Fruit fly (Drosophila melanogaster) ovary, adult (tissue): ENCODE data around the gene Smr.

Experiments
- CG17801 ChIP-seq: fragments of 200-800 bp; optimal IDR thresholded peaks from 2 replicates; lab custom pipeline; 2019; ENCODE audit warnings: missing biosample characterization, mild to moderate bottlenecking, missing genetic modification characterization, moderate library complexity; ENCODE audit not compliant: partially characterized antibody

Gene Smr

dm6 chrX:12741914-12742650 lies at the start of gene Smr:
Smr (minus strand) TSS chrX:12742618.
- TF ChIP-seq CG17801, result peak; percentile 55

- no peak for TF ChIP-seq CG17801
Observed at dm6 chrX:12784690-12785441, 42.4 kb upstream of the Smr start, which contains the start of gene CG32647. CG32647 (minus strand) TSS chrX:12784958.

- TF ChIP-seq CG17801, result no peak
Observed at dm6 chrX:12777763-12778408, 35.5 kb upstream of the Smr start.

DNA sequence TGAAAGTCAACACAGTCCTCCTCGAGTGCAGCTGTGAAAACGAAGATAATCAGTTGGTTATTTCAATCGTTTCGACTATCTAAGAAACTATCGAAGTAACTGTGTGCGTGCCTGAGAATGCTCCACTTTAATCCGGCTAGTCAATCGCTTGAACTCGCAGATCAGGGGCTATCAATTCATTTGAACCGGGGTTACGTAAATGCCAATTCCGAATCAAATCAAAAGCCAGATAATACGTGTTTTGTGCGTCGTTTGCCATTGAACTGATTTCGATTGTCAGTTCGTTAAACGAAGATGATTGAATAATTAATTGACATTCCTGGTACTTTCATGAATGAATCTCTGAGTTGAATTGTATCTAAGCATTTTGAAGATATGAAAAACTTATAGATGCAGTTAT lies 34.8 kb upstream of the Smr start:
- TF ChIP-seq CG17801, result no peak

DNA sequence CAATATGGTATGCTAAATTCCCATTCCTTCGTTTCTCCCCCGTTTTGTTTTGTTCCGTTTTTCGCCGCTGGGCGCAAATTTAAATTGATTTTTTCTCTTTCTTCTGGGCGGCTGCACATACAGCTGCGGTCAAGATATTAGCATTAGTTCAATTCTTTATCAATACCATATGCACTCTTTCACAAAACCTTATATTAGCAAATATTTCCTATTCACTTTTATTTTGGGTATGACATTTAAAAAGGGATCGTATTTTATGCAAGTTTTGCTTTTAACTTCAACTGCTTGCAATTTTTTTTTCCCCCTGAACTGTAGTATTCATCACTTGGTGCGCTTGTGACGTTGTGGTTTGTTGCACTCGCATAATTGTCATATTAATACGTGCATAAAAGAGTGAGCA lies 23.9 kb upstream of the Smr start:
- TF ChIP-seq CG17801, result no peak

DNA sequence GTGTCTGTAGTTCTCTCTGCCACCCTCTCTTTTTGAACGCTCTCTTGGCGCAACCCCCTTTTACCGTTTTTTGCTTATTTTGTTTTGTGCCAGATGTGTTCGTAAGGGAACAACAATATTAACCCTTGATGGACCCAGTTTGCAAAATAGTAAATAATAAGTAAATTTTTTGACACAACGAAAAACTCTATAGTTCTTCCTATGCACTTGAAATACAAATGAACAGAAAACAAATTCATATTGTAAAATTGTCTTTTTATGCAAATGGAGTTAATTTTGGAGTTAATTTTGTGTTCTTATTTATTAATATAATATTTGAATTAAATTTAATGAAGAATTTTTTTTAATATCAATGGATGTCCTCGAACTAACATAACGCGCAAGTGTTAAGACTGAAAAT lies 23.3 kb upstream of the Smr start:
- TF ChIP-seq CG17801, result peak; percentile 50

dm6 chrX:12765076-12765475 lies 22.7 kb upstream of the Smr start, which contains the start of gene Agpat1:
Agpat1 (plus strand) TSS chrX:12765266.
- TF ChIP-seq CG17801, result no peak

DNA sequence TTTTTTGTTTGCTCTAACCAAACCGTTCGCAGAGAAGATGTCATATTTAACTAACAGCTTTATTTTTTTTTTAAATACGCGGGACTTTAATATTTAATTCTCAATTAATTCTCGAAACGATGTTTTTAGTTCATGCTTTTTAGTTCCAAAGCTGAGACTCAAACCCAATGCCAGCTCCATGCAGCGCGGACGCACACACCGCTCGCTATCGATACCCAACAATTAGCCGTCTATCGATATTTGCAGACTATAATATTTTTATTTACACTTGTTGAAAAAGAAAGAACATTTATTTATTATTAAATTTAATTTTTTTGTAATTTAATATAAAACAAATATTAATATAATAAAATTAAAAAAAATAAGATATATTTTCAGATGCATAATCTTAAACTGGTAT lies 22.2 kb upstream of the Smr start:
- TF ChIP-seq CG17801, result no peak

DNA sequence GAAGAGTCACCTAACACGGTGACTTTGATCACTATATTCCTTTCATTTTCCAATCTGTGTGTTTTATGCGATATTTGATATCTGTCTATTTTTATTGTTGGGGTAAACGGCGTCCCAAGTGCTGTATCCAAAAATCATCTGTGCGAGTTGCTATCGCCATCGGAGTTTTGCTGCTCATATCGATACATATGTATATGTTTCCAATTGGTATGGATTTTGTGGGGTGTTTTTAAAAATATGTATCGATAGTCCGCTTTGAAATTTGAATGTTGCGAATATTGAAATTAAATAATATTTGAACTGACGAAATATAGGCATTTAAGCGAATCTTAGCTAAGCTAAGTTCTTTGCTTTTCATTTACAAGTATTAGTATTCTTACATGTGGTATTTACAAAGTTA lies 21.0 kb upstream of the Smr start, which contains the start of gene pira:
Gene pira (minus strand): TSS at position 145 of the 400 bp plus-strand sequence.
- no peak for TF ChIP-seq CG17801

DNA sequence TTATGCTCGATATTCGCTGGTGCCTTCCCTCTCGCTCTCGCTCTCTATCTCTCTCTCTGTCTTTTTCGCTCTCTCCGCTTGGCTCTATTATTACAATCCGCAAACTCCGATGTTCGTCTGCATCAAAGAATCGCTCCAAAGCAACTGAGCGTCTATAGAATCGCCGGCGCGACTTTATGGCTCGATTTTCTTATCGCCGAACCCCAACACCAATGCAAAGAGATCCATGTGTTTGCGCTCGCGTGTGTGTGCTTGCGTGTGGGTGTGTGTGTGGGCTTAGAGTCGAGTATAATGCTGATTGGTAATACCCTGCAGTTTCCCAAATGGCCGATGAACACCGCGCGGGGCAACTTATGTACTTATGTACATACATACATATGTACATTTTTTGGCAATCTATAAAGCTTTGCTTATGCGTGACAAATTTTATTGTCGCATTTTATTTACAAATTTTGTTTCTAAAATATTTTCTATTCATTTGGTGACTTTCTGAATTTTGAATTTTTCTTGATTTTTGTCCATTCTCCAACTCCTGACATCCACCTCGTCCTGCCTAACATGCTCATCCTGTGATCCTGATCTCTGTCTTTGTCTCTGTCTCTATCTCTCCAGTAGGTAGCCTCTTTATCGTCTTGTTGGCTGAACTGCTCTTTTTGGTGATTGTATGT lies 18.2 kb upstream of the Smr start, which contains the start of gene Paics:
Gene Paics (minus strand): TSS at position 152 of the 668 bp plus-strand sequence.
- no peak for TF ChIP-seq CG17801

DNA sequence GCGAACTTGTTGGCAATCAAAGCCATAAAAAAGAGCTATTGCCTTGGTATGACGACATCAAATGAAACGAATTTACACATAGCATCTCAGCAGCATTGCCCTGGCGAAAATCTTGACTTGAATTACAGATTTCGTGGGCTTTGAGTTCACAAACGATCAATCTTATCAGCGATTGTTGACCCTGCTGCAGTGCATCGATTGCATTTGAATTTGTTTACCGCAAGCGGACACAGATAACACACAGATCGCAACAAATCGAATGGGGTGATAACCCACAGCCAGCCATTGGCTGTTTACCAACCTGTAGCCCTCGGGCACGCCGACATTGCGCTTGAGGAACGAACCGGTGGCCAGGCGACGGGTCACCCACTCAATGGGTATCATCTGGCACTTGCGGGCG lies 16.7 kb upstream of the Smr start:
- no peak for TF ChIP-seq CG17801

DNA sequence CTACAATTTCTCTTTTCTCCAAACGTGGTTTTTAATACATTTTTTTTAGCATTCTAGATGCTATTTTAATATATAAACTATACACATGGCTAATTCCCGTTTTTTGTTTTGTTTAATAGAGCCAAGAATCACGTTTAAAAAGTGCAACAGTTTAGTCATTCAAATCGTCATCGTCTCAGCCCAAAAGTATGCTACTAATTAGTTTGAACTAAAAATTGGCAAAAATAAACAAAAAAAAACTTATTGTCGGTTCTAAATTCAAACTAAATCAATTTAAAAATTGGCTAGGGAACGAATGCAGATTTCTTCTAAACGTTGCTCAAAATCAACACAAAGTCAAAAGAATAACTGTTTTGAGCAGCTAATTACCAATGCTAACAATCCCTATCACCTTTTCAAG lies 14.7 kb upstream of the Smr start:
- TF ChIP-seq CG17801, result peak; percentile 90

DNA sequence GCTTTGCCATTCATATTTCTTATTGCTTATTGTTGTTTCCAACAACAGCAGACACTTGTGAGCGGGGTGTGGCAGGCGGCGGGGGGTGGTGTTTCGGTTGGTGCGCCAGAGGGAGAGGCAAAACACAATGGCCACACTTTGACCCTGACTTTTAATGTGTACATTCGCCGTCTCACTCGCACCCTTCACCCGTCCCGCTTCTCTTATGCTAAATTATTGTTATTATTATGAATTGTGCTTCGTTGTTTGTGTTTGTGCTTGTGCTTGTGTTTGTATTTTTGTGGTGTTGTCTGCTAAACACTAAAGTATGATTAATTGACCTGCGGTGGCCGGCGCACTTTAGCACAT lies 13.9 kb upstream of the Smr start:
- no peak for TF ChIP-seq CG17801

DNA sequence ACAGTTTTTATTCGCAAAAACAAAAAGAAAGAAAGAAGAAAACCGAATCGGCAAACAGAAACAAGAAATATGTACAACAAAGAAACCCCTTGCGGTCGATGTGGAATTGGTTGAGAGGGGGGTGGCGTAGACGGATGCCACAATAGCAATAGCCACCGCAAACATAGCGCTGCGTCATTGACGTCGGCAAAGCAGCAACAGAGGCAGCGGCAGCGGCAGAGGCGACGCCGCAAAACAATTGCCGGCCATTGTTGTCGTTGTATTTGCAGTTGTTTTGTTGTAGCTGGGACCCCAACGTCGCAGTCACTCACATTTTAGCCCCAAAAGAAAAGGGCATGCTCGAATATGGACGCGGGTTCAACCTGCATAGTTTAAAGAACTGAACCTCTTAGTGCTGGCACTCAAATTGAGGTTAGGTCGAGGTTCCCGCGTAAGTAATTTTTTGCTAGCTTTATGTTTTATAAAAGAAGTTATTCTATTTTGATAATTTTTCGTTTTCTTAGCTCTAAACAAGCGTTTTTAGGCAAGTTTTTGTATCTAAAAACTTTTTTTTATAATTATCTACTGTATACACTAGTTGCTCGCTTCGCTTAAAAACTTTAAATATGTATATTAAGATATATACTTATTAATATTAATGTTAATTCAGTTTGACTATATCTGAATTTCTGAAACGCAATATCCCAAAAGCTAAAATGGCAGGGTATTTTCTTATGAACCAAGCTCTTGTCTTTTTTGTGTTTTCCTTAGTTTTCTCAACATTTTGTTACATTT lies 13.4 kb upstream of the Smr start:
- TF ChIP-seq CG17801, result peak; percentile 31

dm6 chrX:12755017-12755563 lies 12.7 kb upstream of the Smr start:
- TF ChIP-seq CG17801, result peak; percentile 93

dm6 chrX:12754348-12754733 lies 11.9 kb upstream of the Smr start:
- peak; percentile 94 for TF ChIP-seq CG17801
